Worm (Caenorhabditis elegans) whole organism, L1 larva: ENCODE results near the gene dpy-19.

Experiments used
- ama-1 ChIP-seq: fragments of 150-350 bp; optimal IDR thresholded peaks from 2 replicates; lab custom pipeline; 2014
- blmp-1 ChIP-seq: fragments of 150-350 bp; optimal IDR thresholded peaks from 2 replicates; lab custom pipeline; 2014; ENCODE audit warnings: missing biosample characterization, missing genetic modification characterization
- ceh-82 ChIP-seq, 3 experiments: fragments of 150-350 bp in 1 of 3; sonication (generic microtip) in 2 of 3; optimal IDR thresholded peaks; 2 replicates each; lab custom pipeline; 2014 to 2017; ENCODE audit warnings: missing biosample characterization in 3 of 3, missing genetic modification characterization in 3 of 3
- efl-1 ChIP-seq, 4 experiments: fragments of 150-350 bp; optimal IDR thresholded peaks in 3 of 4; peaks in 1 of 4; 1 replicate in 1 of 4; 2 replicates in 3 of 4; lab custom pipeline; 2014; ENCODE audit warnings: missing biosample characterization in 2 of 4, missing genetic modification characterization in 2 of 4, missing genetic modification reagents in 2 of 4
- lin-39 ChIP-seq: fragments of 150-350 bp; optimal IDR thresholded peaks from 2 replicates; lab custom pipeline; 2014; ENCODE audit warnings: missing biosample characterization, missing genetic modification reagents, missing genetic modification characterization
- nhr-237 ChIP-seq: fragments of 150-350 bp; optimal IDR thresholded peaks from 2 replicates; lab custom pipeline; 2014; ENCODE audit warnings: missing biosample characterization, missing genetic modification characterization
- ztf-11 ChIP-seq, 2 experiments: sonication (generic microtip); optimal IDR thresholded peaks; 2 replicates each; lab custom pipeline; 2016 to 2017; ENCODE audit warnings: missing genetic modification characterization in 2 of 2, missing biosample characterization in 1 of 2, missing compliant biosample characterization in 1 of 2

DNA sequence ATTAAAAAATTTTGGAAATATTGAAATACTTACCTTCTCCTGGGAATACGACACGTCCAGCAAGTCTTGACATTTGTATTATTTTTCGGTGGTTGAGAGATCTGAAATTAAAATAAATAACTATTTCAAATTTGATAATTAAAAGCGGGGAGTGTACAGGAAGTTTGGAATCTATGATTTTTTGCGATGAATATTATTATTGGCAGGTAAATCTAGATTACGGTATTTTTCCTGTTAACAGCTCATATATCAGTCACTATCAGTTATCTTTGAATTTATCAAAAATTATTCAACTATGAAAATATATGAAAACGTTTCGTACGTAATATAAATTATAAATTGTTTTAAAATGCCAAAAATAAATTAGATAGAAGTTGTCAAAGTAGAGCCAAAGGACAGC lies 48.8 kb upstream of the dpy-19 start, which contains the start of gene B0303.14:
- TF ChIP-seq efl-1 (optimal IDR thresholded peaks at IDR 0.05; lab: Kevin White, UChicago) (no peak), efl-1 (GFP tag; optimal IDR thresholded peaks at IDR 0.05 in 1 of 2; lab: Kevin White, UChicago) (no peak), nhr-237 (tag; lab: Kevin White, UChicago) (no peak), blmp-1 (no peak), ama-1 (lab: Kevin White, UChicago) (no peak), ztf-11 (tag; optimal IDR thresholded peaks at IDR 0.05; lab: Kevin White, UChicago) (no peak), lin-39 (tag; lab: Kevin White, UChicago) (no peak), ceh-82 (tag; optimal IDR thresholded peaks at IDR 0.05; lab: Kevin White, UChicago) (no peak)
